Worm (Caenorhabditis elegans) whole organism, L1 larva: ENCODE data around the gene F29G9.1.

Experiments
- ceh-82 ChIP-seq, 3 experiments: fragments of 150-350 bp in 1 of 3; sonication (generic microtip) in 2 of 3; optimal IDR thresholded peaks; 2 replicates each; lab custom pipeline; 2014 to 2017; ENCODE audit warnings: missing biosample characterization in 3 of 3, missing genetic modification characterization in 3 of 3
- fos-1 ChIP-seq: fragments of 150-350 bp; optimal IDR thresholded peaks from 2 replicates; lab custom pipeline; 2014; ENCODE audit warnings: missing biosample characterization, missing genetic modification characterization
- jun-1 ChIP-seq: fragments of 150-350 bp; optimal IDR thresholded peaks from 2 replicates; lab custom pipeline; 2014; ENCODE audit warnings: missing biosample characterization, missing genetic modification reagents, missing genetic modification characterization
- nhr-11 ChIP-seq: fragments of 150-350 bp; optimal IDR thresholded peaks from 2 replicates; lab custom pipeline; 2014; ENCODE audit warnings: missing biosample characterization, missing genetic modification characterization
- unc-62 ChIP-seq: fragments of 150-350 bp; optimal IDR thresholded peaks from 2 replicates; lab custom pipeline; 2014; ENCODE audit warnings: missing biosample characterization, missing genetic modification reagents, missing genetic modification characterization
- ztf-4 ChIP-seq: fragments of 150-350 bp; optimal IDR thresholded peaks from 2 replicates; lab custom pipeline; 2014; ENCODE audit warnings: missing biosample characterization, missing genetic modification characterization

- TF ChIP-seq unc-62 (GFP tag; lab: Kevin White, UChicago) (no peak), ztf-4 (tag; lab: Kevin White, UChicago) (peak; percentile 40), fos-1 (tag; lab: Kevin White, UChicago) (no peak), nhr-11 (tag; lab: Kevin White, UChicago) (no peak), ceh-82 (tag; optimal IDR thresholded peaks at IDR 0.05; lab: Kevin White, UChicago) (peak; percentile 73 to 86 (median 86)), jun-1 (peak; percentile 57)
Observed at ce11 chrV:6017630-6018029, 21.3 kb upstream of the F29G9.1 start, which contains the start of the genes rpt-2 and aps-1.
